Fruit fly (Drosophila melanogaster) Kc167 (cell line): Measurements from ENCODE around the gene Lip3.

Experiments
- insv ChIP-seq: fragments of >200 bp; optimal IDR thresholded peaks from 3 replicates; lab custom pipeline; 2018; ENCODE audit warnings: missing external identifiers
- psq ChIP-seq: fragments of >200 bp; optimal IDR thresholded peaks from 2 replicates; lab custom pipeline; 2017; ENCODE audit warnings: missing external identifiers
- ttk ChIP-seq: sonication (Bioruptor generic); optimal IDR thresholded peaks from 2 replicates; lab custom pipeline; 2017; ENCODE audit warnings: missing external identifiers

- TF ChIP-seq psq (lab: Kevin White, UChicago) (no peak), ttk (lab: Kevin White, UChicago) (no peak), insv (lab: Kevin White, UChicago) (no peak)
Measured at dm6 chr3R:13388160-13388870, 16.6 kb upstream of the Lip3 start, which contains the start of gene CG9799.
